Fruit fly (Drosophila melanogaster) whole organism, embryonic: ENCODE results near the gene CG17327.

Source experiments
- Atf3 ChIP-seq: fragments of 200-800 bp; sonication (Bioruptor generic); optimal IDR thresholded peaks from 3 replicates; lab custom pipeline; 2016; ENCODE audit warnings: missing biosample characterization, missing genetic modification characterization
- CG10274 ChIP-seq: fragments of 200-800 bp; sonication (Bioruptor generic); optimal IDR thresholded peaks from 3 replicates; lab custom pipeline; 2017; ENCODE audit warnings: missing biosample characterization, mild to moderate bottlenecking, missing genetic modification characterization
- CG12299 ChIP-seq: fragments of 200-800 bp; sonication (Bioruptor generic); optimal IDR thresholded peaks from 2 replicates; lab custom pipeline; 2018; ENCODE audit warnings: missing biosample characterization, mild to moderate bottlenecking, missing genetic modification characterization
- CG13287 ChIP-seq: fragments of 200-800 bp; sonication (Bioruptor generic); IDR thresholded peaks from 2 replicates; pipeline ENCODE4 v1.3.6; 2022; ENCODE audit warnings: missing biosample characterization, missing genetic modification characterization; ENCODE audit not compliant: partially characterized antibody
- CG13296 ChIP-seq: fragments of 200-800 bp; sonication (Bioruptor generic); optimal IDR thresholded peaks from 3 replicates; lab custom pipeline; 2018; ENCODE audit warnings: missing biosample characterization, mild to moderate bottlenecking, missing genetic modification characterization
- CG14860 ChIP-seq: fragments of 200-800 bp; sonication (Bioruptor generic); IDR thresholded peaks from 3 replicates; pipeline ENCODE4 v1.3.6; 2022; ENCODE audit warnings: missing biosample characterization, missing genetic modification characterization; ENCODE audit not compliant: partially characterized antibody
- CG16779 ChIP-seq: fragments of 200-800 bp; sonication (Bioruptor generic); IDR thresholded peaks from 2 replicates; pipeline ENCODE4 v1.3.6; 2022; ENCODE audit warnings: missing biosample characterization, missing genetic modification characterization
- CG17802 ChIP-seq: fragments of 200-800 bp; sonication (Bioruptor generic); optimal IDR thresholded peaks from 2 replicates; lab custom pipeline; 2018; ENCODE audit warnings: missing biosample characterization, mild to moderate bottlenecking, missing genetic modification characterization, moderate library complexity
- CG18476 ChIP-seq: fragments of 200-800 bp; sonication (Bioruptor generic); optimal IDR thresholded peaks from 2 replicates; lab custom pipeline; 2016; ENCODE audit warnings: missing biosample characterization, mild to moderate bottlenecking, missing genetic modification characterization
- CG2889 ChIP-seq: fragments of 200-800 bp; sonication (Bioruptor generic); IDR thresholded peaks from 3 replicates; pipeline ENCODE4 v1.3.6; 2022; ENCODE audit warnings: missing biosample characterization, missing genetic modification characterization
- CG32772 ChIP-seq: fragments of 200-800 bp; sonication (Bioruptor generic); IDR thresholded peaks from 2 replicates; pipeline ENCODE4 v1.3.6; 2022; ENCODE audit warnings: missing biosample characterization, missing genetic modification characterization
- CG33213 ChIP-seq: fragments of 200-800 bp; sonication (Bioruptor generic); optimal IDR thresholded peaks from 3 replicates; lab custom pipeline; 2016; ENCODE audit warnings: missing biosample characterization, missing genetic modification characterization
- CG42726 ChIP-seq: fragments of 200-800 bp; sonication (Bioruptor generic); IDR thresholded peaks from 2 replicates; pipeline ENCODE4 v1.3.6; 2022; ENCODE audit warnings: missing biosample characterization, missing genetic modification characterization; ENCODE audit not compliant: partially characterized antibody
- CG4404 ChIP-seq: fragments of 200-800 bp; sonication (Bioruptor generic); IDR thresholded peaks from 2 replicates; pipeline ENCODE4 v1.3.6; 2022; ENCODE audit warnings: missing biosample characterization, missing genetic modification characterization
- CG5953 ChIP-seq: fragments of 200-800 bp; sonication (Bioruptor generic); IDR thresholded peaks from 2 replicates; pipeline ENCODE4 v1.3.6; 2022; ENCODE audit warnings: missing biosample characterization, missing genetic modification characterization
- CG9437 ChIP-seq: fragments of 200-800 bp; sonication (Bioruptor generic); optimal IDR thresholded peaks from 2 replicates; lab custom pipeline; 2018; ENCODE audit warnings: missing biosample characterization, mild to moderate bottlenecking, missing genetic modification characterization
- CG9932 ChIP-seq: fragments of 200-800 bp; sonication (Bioruptor generic); IDR thresholded peaks from 2 replicates; pipeline ENCODE4 v1.3.6; 2022; ENCODE audit warnings: missing biosample characterization, missing genetic modification characterization
- Dip2 ChIP-seq: fragments of 200-800 bp; sonication (Bioruptor generic); IDR thresholded peaks from 2 replicates; pipeline ENCODE4 v1.3.6; 2022; ENCODE audit warnings: missing biosample characterization, missing genetic modification characterization
- Fer1 ChIP-seq: fragments of 200-800 bp; sonication (Bioruptor generic); optimal IDR thresholded peaks from 2 replicates; lab custom pipeline; 2017; ENCODE audit warnings: missing biosample characterization, mild to moderate bottlenecking, missing genetic modification characterization
- Fer3 ChIP-seq: fragments of 200-800 bp; sonication (Bioruptor generic); optimal IDR thresholded peaks from 2 replicates; lab custom pipeline; 2018; ENCODE audit warnings: missing biosample characterization, mild to moderate bottlenecking, missing genetic modification characterization, moderate library complexity
- HHEX ChIP-seq: fragments of 200-800 bp; sonication (Bioruptor generic); optimal IDR thresholded peaks from 3 replicates; lab custom pipeline; 2017; ENCODE audit warnings: missing biosample characterization, mild to moderate bottlenecking, missing genetic modification characterization, missing genetic modification reagents
- Hmr ChIP-seq: fragments of 200-800 bp; sonication (Bioruptor generic); optimal IDR thresholded peaks from 3 replicates; lab custom pipeline; 2017; ENCODE audit warnings: mild to moderate bottlenecking, missing biosample characterization, missing genetic modification reagents, missing genetic modification characterization
- Hr51 ChIP-seq, 2 experiments: fragments of 200-800 bp; sonication (Bioruptor generic); optimal IDR thresholded peaks; 2 replicates in 1 of 2; 3 replicates in 1 of 2; lab custom pipeline; 2016 to 2018; ENCODE audit warnings: missing biosample characterization in 2 of 2, missing genetic modification characterization in 2 of 2, mild to moderate bottlenecking in 1 of 2, moderate library complexity in 1 of 2
- MESR4 ChIP-seq: fragments of 200-800 bp; sonication (Bioruptor generic); optimal IDR thresholded peaks from 2 replicates; lab custom pipeline; 2018; ENCODE audit warnings: missing biosample characterization, mild to moderate bottlenecking, missing genetic modification characterization, moderate library complexity
- Myb ChIP-seq: fragments of 200-800 bp; sonication (Bioruptor generic); optimal IDR thresholded peaks from 2 replicates; lab custom pipeline; 2016; ENCODE audit warnings: missing biosample characterization, missing genetic modification characterization
- NFAT ChIP-seq: fragments of 200-800 bp; sonication (Bioruptor generic); IDR thresholded peaks from 2 replicates; pipeline ENCODE4 v1.3.6; 2022; ENCODE audit warnings: missing biosample characterization, missing genetic modification characterization
- Neu2 ChIP-seq: fragments of 200-800 bp; sonication (Bioruptor generic); optimal IDR thresholded peaks from 3 replicates; lab custom pipeline; 2016; ENCODE audit warnings: missing biosample characterization, missing genetic modification characterization, borderline replicate concordance
- PHDP ChIP-seq: fragments of 200-800 bp; sonication (Bioruptor generic); optimal IDR thresholded peaks from 3 replicates; lab custom pipeline; 2018; ENCODE audit warnings: missing biosample characterization, mild to moderate bottlenecking, missing genetic modification characterization, moderate library complexity
- Rx ChIP-seq: fragments of 200-800 bp; sonication (Bioruptor generic); IDR thresholded peaks from 2 replicates; pipeline ENCODE4 v1.3.6; 2022; ENCODE audit warnings: missing biosample characterization, missing genetic modification characterization
- amos ChIP-seq: fragments of 200-800 bp; sonication (Bioruptor generic); IDR thresholded peaks from 2 replicates; pipeline ENCODE4 v1.3.6; 2022; ENCODE audit warnings: missing biosample characterization, missing genetic modification characterization; ENCODE audit not compliant: partially characterized antibody
- aop ChIP-seq: fragments of 200-800 bp; sonication (Bioruptor generic); IDR thresholded peaks from 2 replicates; pipeline ENCODE4 v1.3.6; 2022; ENCODE audit warnings: missing biosample characterization, missing genetic modification characterization
- ase ChIP-seq: fragments of 200-800 bp; sonication (Bioruptor generic); IDR thresholded peaks from 3 replicates; pipeline ENCODE4 v1.3.6; 2022; ENCODE audit warnings: missing biosample characterization, missing genetic modification characterization
- bcd ChIP-seq: fragments of 200-800 bp; sonication (Bioruptor generic); optimal IDR thresholded peaks from 2 replicates; lab custom pipeline; 2017; ENCODE audit warnings: missing biosample characterization, mild to moderate bottlenecking, missing genetic modification characterization
- crc ChIP-seq: fragments of 200-800 bp; sonication (Bioruptor generic); optimal IDR thresholded peaks from 2 replicates; lab custom pipeline; 2016; ENCODE audit warnings: missing biosample characterization, missing genetic modification characterization
- crol ChIP-seq: fragments of 200-800 bp; sonication (Bioruptor generic); IDR thresholded peaks from 2 replicates; pipeline ENCODE4 v1.3.6; 2022; ENCODE audit warnings: missing biosample characterization, missing genetic modification characterization
- dan ChIP-seq: fragments of 200-800 bp; sonication (Bioruptor generic); IDR thresholded peaks from 2 replicates; pipeline ENCODE4 v1.3.6; 2022; ENCODE audit warnings: missing biosample characterization, missing genetic modification characterization
- dimm ChIP-seq: fragments of 200-800 bp; sonication (Bioruptor generic); IDR thresholded peaks from 2 replicates; pipeline ENCODE4 v1.3.6; 2022; ENCODE audit warnings: missing biosample characterization, missing genetic modification characterization
- dmrt11E ChIP-seq: fragments of 200-800 bp; sonication (Bioruptor generic); optimal IDR thresholded peaks from 3 replicates; lab custom pipeline; 2018; ENCODE audit warnings: missing biosample characterization, mild to moderate bottlenecking, missing genetic modification characterization, moderate library complexity
- en ChIP-seq: fragments of 200-800 bp; sonication (Bioruptor generic); optimal IDR thresholded peaks from 2 replicates; lab custom pipeline; 2016; ENCODE audit warnings: missing biosample characterization, missing genetic modification characterization
- esg ChIP-seq: fragments of 200-800 bp; sonication (Bioruptor generic); conservative IDR thresholded peaks from 2 replicates; pipeline ENCODE4 v1.3.6; 2022; ENCODE audit warnings: missing biosample characterization, missing genetic modification characterization
- mam ChIP-seq: fragments of 200-800 bp; sonication (Bioruptor generic); optimal IDR thresholded peaks from 3 replicates; lab custom pipeline; 2016; ENCODE audit warnings: missing biosample characterization, missing genetic modification characterization
- odd ChIP-seq: fragments of 200-800 bp; sonication (Bioruptor generic); optimal IDR thresholded peaks from 2 replicates; lab custom pipeline; 2017; ENCODE audit warnings: missing biosample characterization, mild to moderate bottlenecking, missing genetic modification characterization
- prd ChIP-seq, 3 experiments: fragments of >200 bp in 2 of 3; fragments of 200-800 bp in 1 of 3; sonication (Bioruptor generic) in 1 of 3; optimal IDR thresholded peaks in 2 of 3; IDR thresholded peaks in 1 of 3; 2 replicates in 2 of 3; 3 replicates in 1 of 3; pipeline versions ENCODE4 v1.3.6 to Lab custom; 2017 to 2022; ENCODE audit warnings: missing biosample characterization in 1 of 3, missing genetic modification characterization in 1 of 3
- rib ChIP-seq: fragments of 200-800 bp; sonication (Bioruptor generic); IDR thresholded peaks from 2 replicates; pipeline ENCODE4 v1.3.6; 2022; ENCODE audit warnings: missing biosample characterization, missing genetic modification characterization
- unc-4 ChIP-seq: fragments of 200-800 bp; sonication (Bioruptor generic); IDR thresholded peaks from 2 replicates; pipeline ENCODE4 v1.3.6; 2022; ENCODE audit warnings: missing biosample characterization, missing genetic modification characterization; ENCODE audit not compliant: partially characterized antibody
- wdn ChIP-seq: fragments of 200-800 bp; sonication (Bioruptor generic); IDR thresholded peaks from 2 replicates; pipeline ENCODE4 v1.3.6; 2022; ENCODE audit warnings: missing biosample characterization, missing genetic modification characterization
- zen2 ChIP-seq: fragments of 200-800 bp; sonication (Bioruptor generic); IDR thresholded peaks from 3 replicates; pipeline ENCODE4 v1.3.6; 2022; ENCODE audit warnings: missing biosample characterization, missing genetic modification characterization; ENCODE audit not compliant: partially characterized antibody
- zfh1 ChIP-seq: fragments of 200-800 bp; sonication (Bioruptor generic); IDR thresholded peaks from 3 replicates; pipeline ENCODE4 v1.3.6; 2022; ENCODE audit warnings: missing biosample characterization, missing genetic modification characterization

Gene CG17327

DNA sequence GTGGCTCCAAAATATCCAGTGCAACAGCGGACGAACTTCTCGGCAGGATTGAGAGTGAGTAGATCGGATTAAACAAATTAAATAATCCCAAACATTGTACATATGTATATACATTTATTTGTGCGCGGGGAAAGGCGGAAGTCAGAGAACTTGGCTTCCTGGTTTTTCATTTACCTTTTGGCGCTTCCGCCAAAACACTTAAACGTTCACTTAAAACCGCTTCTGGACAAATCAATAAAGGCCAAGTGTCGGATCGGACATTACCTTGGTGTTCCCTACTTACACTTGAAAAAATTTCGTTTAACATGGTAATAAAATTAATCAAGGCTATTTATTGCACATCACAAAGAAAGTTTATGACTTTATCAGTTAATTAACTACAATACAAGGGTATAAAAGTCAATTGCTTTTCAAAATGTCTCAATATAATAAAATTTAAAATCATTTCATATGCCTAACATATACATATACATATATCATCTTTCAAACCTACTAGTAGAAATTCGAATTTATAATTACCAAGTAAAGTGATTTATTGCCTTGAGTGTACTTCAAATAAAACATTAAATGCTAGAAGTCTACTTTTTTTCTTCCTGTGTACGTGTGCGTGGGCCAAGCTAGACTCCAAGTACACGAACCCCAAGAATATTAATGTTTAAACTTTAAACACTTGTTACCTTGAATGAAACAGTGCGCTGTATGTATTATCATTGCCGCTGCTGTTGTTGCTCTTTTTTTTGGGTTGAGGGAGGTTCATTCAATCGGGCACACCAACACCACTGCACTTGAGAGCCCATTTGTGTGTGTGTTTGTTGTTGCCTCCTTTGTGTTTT lies 16.0 kb downstream of the CG17327 start (continued):
- TF ChIP-seq rib (GFP tag; lab: Robert Waterston, UW) (no peak), HHEX (peak; percentile 49), CG16779 (GFP tag; lab: Robert Waterston, UW) (no peak), CG2889 (GFP tag; lab: Robert Waterston, UW) (no peak), ase (GFP tag; lab: Robert Waterston, UW) (no peak; the same call in 2 of the 3 replicates), CG18476 (GFP tag; lab: Kevin White, UChicago) (peak; percentile 44), CG4404 (GFP tag; lab: Robert Waterston, UW) (no peak), prd (optimal IDR thresholded peaks at IDR 0.05; lab: Kevin White, UChicago) (no peak), prd (GFP tag; IDR thresholded peaks at IDR 0.05; lab: Robert Waterston, UW) (peak; percentile 36; the same call in 2 of the 3 replicates), zen2 (GFP tag; lab: Robert Waterston, UW) (no peak), CG33213 (no peak), CG10274 (GFP tag; lab: Kevin White, UChicago) (peak; percentile 17), crc (GFP tag; lab: Kevin White, UChicago) (no peak), Hmr (GFP tag; lab: Kevin White, UChicago) (peak; percentile 44), dimm (peak; percentile 30; the same call in 1 of the 2 replicates), Fer1 (GFP tag; lab: Kevin White, UChicago) (peak; percentile 72), Atf3 (GFP tag; lab: Kevin White, UChicago) (peak; percentile 44), bcd (GFP tag; lab: Kevin White, UChicago) (peak; percentile 71), Dip2 (GFP tag; lab: Robert Waterston, UW) (no peak), CG5953 (no peak), MESR4 (peak; percentile 26), Fer3 (tag; lab: Kevin White, UChicago) (peak; percentile 72), zfh1 (GFP tag; lab: Robert Waterston, UW) (0 out of 3 replicates have a peak, but pooled peaks have one; percentile 58), CG12299 (tag; lab: Kevin White, UChicago) (peak; percentile 46), unc-4 (GFP tag; lab: Robert Waterston, UW) (no peak), esg (GFP tag; lab: Robert Waterston, UW) (peak; percentile 57), CG14860 (GFP tag; lab: Robert Waterston, UW) (no peak), Rx (GFP tag; lab: Robert Waterston, UW) (peak; percentile 34; the same call in 1 of the 2 replicates), CG9932 (GFP tag; lab: Robert Waterston, UW) (peak; percentile 36), mam (peak; percentile 43), odd (GFP tag; lab: Kevin White, UChicago) (peak; percentile 40), Hr51 (GFP tag; optimal IDR thresholded peaks at IDR 0.05; lab: Kevin White, UChicago) (peak in 1 of 2 experiments; percentile 79), Neu2 (GFP tag; lab: Kevin White, UChicago) (no peak), wdn (GFP tag; lab: Robert Waterston, UW) (no peak; the same call in 1 of the 2 replicates), CG13296 (GFP tag; lab: Kevin White, UChicago) (peak; percentile 51), PHDP (peak; percentile 67), aop (GFP tag; lab: Robert Waterston, UW) (no peak), CG17802 (no peak), CG13287 (no peak), CG9437 (GFP tag; lab: Kevin White, UChicago) (peak; percentile 63), CG42726 (GFP tag; lab: Robert Waterston, UW) (no peak), dmrt11E (tag; lab: Kevin White, UChicago) (peak; percentile 62), Myb (GFP tag; lab: Kevin White, UChicago) (no peak), dan (GFP tag; lab: Robert Waterston, UW) (no peak), amos (GFP tag; lab: Robert Waterston, UW) (no peak), crol (no peak), NFAT (GFP tag; lab: Robert Waterston, UW) (0 out of 2 replicates have a peak, but pooled peaks have one; percentile 13), en (GFP tag; lab: Kevin White, UChicago) (no peak), CG32772 (GFP tag; lab: Robert Waterston, UW) (peak; percentile 44; the same call in 1 of the 2 replicates)
